Worm (Caenorhabditis elegans): Measurements from ENCODE around the gene F42E8.1.

ce11 chrV:13095654-13096053 is 33.7 kb downstream of the F42E8.1 start, which contains the start of gene C34B4.5:
- TF ChIP-seq lin-13 (GFP tag; optimal IDR thresholded peaks at IDR 0.05) (no peak), ztf-4 (tag; optimal IDR thresholded peaks at IDR 0.05) (no peak), ZK546.5 (tag; optimal IDR thresholded peaks at IDR 0.05) (no peak), zag-1 (tag; optimal IDR thresholded peaks at IDR 0.05) (no peak), fos-1 (tag; optimal IDR thresholded peaks at IDR 0.05) (no peak), egl-27 (tag; optimal IDR thresholded peaks at IDR 0.05) (no peak)
